Comparison of ENCODE assay signal across 1 fruit fly cellular context in the genomic region with DNA sequence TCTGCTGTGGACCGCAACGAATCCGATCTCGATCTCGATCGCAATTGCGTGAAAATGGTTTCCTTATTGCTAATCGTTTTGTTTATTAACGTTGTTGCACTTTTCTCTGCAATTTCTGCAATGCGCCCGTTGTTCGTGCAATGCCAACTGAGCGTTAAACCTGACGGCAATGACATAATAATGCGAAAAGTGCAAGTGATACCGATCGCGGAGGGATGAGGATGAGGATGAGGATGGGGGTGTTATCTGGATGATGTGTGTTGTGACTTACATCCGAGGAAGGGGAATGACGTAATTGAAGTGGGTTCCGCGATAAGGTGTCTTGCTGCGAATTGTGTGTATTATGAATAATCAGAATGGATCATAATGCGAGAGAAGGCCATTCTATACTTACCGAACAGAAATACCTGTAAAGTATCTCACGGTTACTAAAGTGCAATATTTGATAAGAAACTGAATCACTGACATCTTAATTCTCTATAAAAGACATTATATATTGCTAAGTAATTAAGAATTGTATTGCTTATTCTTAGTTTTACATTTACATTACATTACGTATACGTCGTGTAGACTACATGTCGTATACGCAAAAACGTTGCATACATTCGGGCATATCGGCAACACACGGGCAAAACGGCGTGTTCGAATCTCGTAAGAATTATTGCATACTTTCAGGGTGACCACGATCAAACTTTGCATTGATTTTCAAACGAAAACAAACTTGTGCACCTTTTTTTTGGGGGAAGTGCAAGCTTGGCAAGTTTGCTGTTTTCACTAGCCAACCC.
TF ChIP-seq lines count a peak whose summit lies in the region.

No protein-coding gene starts in this region.

TF ChIP-seq in whole organism, embryonic, 481 proteins besides CTCF, POLR2A, EP300 and RAD21 (continued from another document):
- TF ChIP-seq ken (GFP tag; IDR thresholded peaks at IDR 0.05; lab: Robert Waterston, UW) (no peak), CG15696 (tag; optimal IDR thresholded peaks at IDR 0.05; lab: Kevin White, UChicago) (no peak), zf30C (GFP tag; optimal IDR thresholded peaks at IDR 0.05; lab: Kevin White, UChicago) (no peak), tgo (GFP tag; IDR thresholded peaks at IDR 0.05; lab: Robert Waterston, UW) (no peak), danr (GFP tag; IDR thresholded peaks at IDR 0.05; lab: Robert Waterston, UW) (no peak), Pdp1 (GFP tag; optimal IDR thresholded peaks at IDR 0.05; lab: Kevin White, UChicago) (peak in 1 of 2 experiments; percentile 18), jigr1 (GFP tag; IDR thresholded peaks at IDR 0.05; lab: Robert Waterston, UW) (no peak), Dbx (GFP tag; IDR thresholded peaks at IDR 0.05; lab: Robert Waterston, UW) (no peak), pho (GFP tag; optimal IDR thresholded peaks at IDR 0.05; lab: Kevin White, UChicago) (no peak), gce (GFP tag; IDR thresholded peaks at IDR 0.05; lab: Robert Waterston, UW) (no peak), abd-A (tag; optimal IDR thresholded peaks at IDR 0.05; lab: Kevin White, UChicago) (no peak), CG42726 (GFP tag; IDR thresholded peaks at IDR 0.05; lab: Robert Waterston, UW; ENCODE audit: partially characterized antibody) (peak; percentile 75), CG16779 (GFP tag; IDR thresholded peaks at IDR 0.05; lab: Robert Waterston, UW) (no peak), HmgZ (tag; optimal IDR thresholded peaks at IDR 0.05; lab: Kevin White, UChicago) (no peak), Neu2 (GFP tag; optimal IDR thresholded peaks at IDR 0.05; lab: Kevin White, UChicago; ENCODE audit: borderline replicate concordance) (no peak), CkIIα-i1 (GFP tag; IDR thresholded peaks at IDR 0.05; lab: Robert Waterston, UW) (no peak), YL-1 (GFP tag; optimal IDR thresholded peaks at IDR 0.05; lab: Kevin White, UChicago) (no peak), CG7357 (GFP tag; IDR thresholded peaks at IDR 0.05; lab: Robert Waterston, UW) (no peak), slbo (GFP tag; IDR thresholded peaks at IDR 0.05; lab: Robert Waterston, UW) (0 out of 2 replicates have a peak, but pooled peaks have one; percentile 9), CG6854 (GFP tag; optimal IDR thresholded peaks at IDR 0.05; lab: Kevin White, UChicago) (no peak), HLH4C (GFP tag; IDR thresholded peaks at IDR 0.05; lab: Robert Waterston, UW; ENCODE audit: partially characterized antibody) (no peak), knrl (GFP tag; IDR thresholded peaks at IDR 0.05; lab: Robert Waterston, UW; ENCODE audit: partially characterized antibody) (peak; percentile 56), CG7372 (GFP tag; IDR thresholded peaks at IDR 0.05; lab: Robert Waterston, UW) (no peak), CG15514 (GFP tag; optimal IDR thresholded peaks at IDR 0.05; lab: Kevin White, UChicago) (no peak), Ets97D (GFP tag; optimal IDR thresholded peaks at IDR 0.05; lab: Kevin White, UChicago) (no peak), CG1233 (GFP tag; optimal IDR thresholded peaks at IDR 0.05; lab: Kevin White, UChicago) (no peak), lbe (GFP tag; optimal IDR thresholded peaks at IDR 0.05; lab: Kevin White, UChicago) (no peak), dmrt99B (tag; optimal IDR thresholded peaks at IDR 0.05; lab: Kevin White, UChicago) (no peak), CG2199 (GFP tag; IDR thresholded peaks at IDR 0.05; lab: Robert Waterston, UW) (peak; percentile 77; the same call in 1 of the 3 replicates), fru (optimal IDR thresholded peaks at IDR 0.05; lab: Kevin White, UChicago) (no peak), CG32767 (GFP tag; IDR thresholded peaks at IDR 0.05; lab: Robert Waterston, UW) (no peak), GATAe (GFP tag; conservative IDR thresholded peaks at IDR 0.05; lab: Robert Waterston, UW) (no peak), Fer3 (tag; optimal IDR thresholded peaks at IDR 0.05; lab: Kevin White, UChicago) (no peak), CG1792 (GFP tag; optimal IDR thresholded peaks at IDR 0.05; lab: Kevin White, UChicago) (no peak), lilli (GFP tag; optimal IDR thresholded peaks at IDR 0.05; lab: Kevin White, UChicago) (no peak), CG14014 (GFP tag; IDR thresholded peaks at IDR 0.05; lab: Robert Waterston, UW) (no peak), CG15073 (GFP tag; optimal IDR thresholded peaks at IDR 0.05; lab: Kevin White, UChicago) (no peak), CG8944 (GFP tag; optimal IDR thresholded peaks at IDR 0.05; lab: Kevin White, UChicago) (no peak), CG7963 (GFP tag; IDR thresholded peaks at IDR 0.05; lab: Robert Waterston, UW; ENCODE audit: partially characterized antibody) (peak; percentile 57; the same call in 2 of the 3 replicates), CG11696 (GFP tag; IDR thresholded peaks at IDR 0.05; lab: Robert Waterston, UW) (no peak), CG8388 (GFP tag; optimal IDR thresholded peaks at IDR 0.05; lab: Kevin White, UChicago) (no peak), CG4404 (GFP tag; IDR thresholded peaks at IDR 0.05; lab: Robert Waterston, UW) (no peak), CG4617 (GFP tag; optimal IDR thresholded peaks at IDR 0.05; lab: Kevin White, UChicago; ENCODE audit: borderline replicate concordance) (no peak), btn (GFP tag; optimal IDR thresholded peaks at IDR 0.05; lab: Kevin White, UChicago) (no peak), Oli (tag; optimal IDR thresholded peaks at IDR 0.05; lab: Kevin White, UChicago) (no peak), Dip2 (GFP tag; IDR thresholded peaks at IDR 0.05; lab: Robert Waterston, UW) (no peak), MTF-1 (GFP tag; optimal IDR thresholded peaks at IDR 0.05; lab: Kevin White, UChicago; ENCODE audit: borderline replicate concordance) (no peak), CG10147 (GFP tag; optimal IDR thresholded peaks at IDR 0.05; lab: Kevin White, UChicago) (no peak), Side (GFP tag; optimal IDR thresholded peaks at IDR 0.05; lab: Kevin White, UChicago) (no peak), Dad (GFP tag; optimal IDR thresholded peaks at IDR 0.05; lab: Kevin White, UChicago) (no peak), CG18262 (tag; optimal IDR thresholded peaks at IDR 0.05; lab: Kevin White, UChicago) (no peak), Adf1 (GFP tag; IDR thresholded peaks at IDR 0.05; lab: Robert Waterston, UW) (no peak), lola (GFP tag; optimal IDR thresholded peaks at IDR 0.05; lab: Kevin White, UChicago) (no peak), Oaz (GFP tag; IDR thresholded peaks at IDR 0.05; lab: Robert Waterston, UW) (no peak), E2f2 (GFP tag; IDR thresholded peaks at IDR 0.05; lab: Robert Waterston, UW) (no peak), mld (GFP tag; IDR thresholded peaks at IDR 0.05; lab: Robert Waterston, UW; ENCODE audit: partially characterized antibody) (no peak), CG5180 (GFP tag; optimal IDR thresholded peaks at IDR 0.05; lab: Kevin White, UChicago) (no peak), CG15601 (tag; optimal IDR thresholded peaks at IDR 0.05; lab: Kevin White, UChicago) (no peak), gro (GFP tag; optimal IDR thresholded peaks at IDR 0.05; lab: Kevin White, UChicago) (peak; percentile 4), CG13775 (GFP tag; optimal IDR thresholded peaks at IDR 0.05; lab: Kevin White, UChicago) (no peak), CG11504 (tag; optimal IDR thresholded peaks at IDR 0.05; lab: Kevin White, UChicago) (peak; percentile 19), amos (GFP tag; IDR thresholded peaks at IDR 0.05; lab: Robert Waterston, UW; ENCODE audit: partially characterized antibody) (peak; percentile 39; the same call in 1 of the 2 replicates), CG9932 (GFP tag; IDR thresholded peaks at IDR 0.05; lab: Robert Waterston, UW) (no peak), Scr (GFP tag; IDR thresholded peaks at IDR 0.05; lab: Robert Waterston, UW; ENCODE audit: partially characterized antibody) (no peak), CG8281 (tag; optimal IDR thresholded peaks at IDR 0.05; lab: Kevin White, UChicago) (no peak), CG10654 (GFP tag; optimal IDR thresholded peaks at IDR 0.05; lab: Kevin White, UChicago) (no peak), Chrac-16 (GFP tag; optimal IDR thresholded peaks at IDR 0.05; lab: Kevin White, UChicago) (no peak), CG6791 (GFP tag; IDR thresholded peaks at IDR 0.05; lab: Robert Waterston, UW; ENCODE audit: partially characterized antibody) (peak; percentile 54; the same call in 1 of the 3 replicates), Med (GFP tag; lab: Kevin White, UChicago) (peak; percentile 66), sr (GFP tag; IDR thresholded peaks at IDR 0.05; lab: Robert Waterston, UW) (no peak), zen (tag; optimal IDR thresholded peaks at IDR 0.05; lab: Kevin White, UChicago) (peak; percentile 12), stwl (tag; optimal IDR thresholded peaks at IDR 0.05; lab: Kevin White, UChicago) (peak; percentile 31), CHES-1-like (GFP tag; optimal IDR thresholded peaks at IDR 0.05; lab: Kevin White, UChicago) (no peak), Hr78 (GFP tag; optimal IDR thresholded peaks at IDR 0.05; lab: Kevin White, UChicago) (no peak), Opbp (GFP tag; IDR thresholded peaks at IDR 0.05; lab: Robert Waterston, UW; ENCODE audit: partially characterized antibody) (no peak), CG7745 (tag; optimal IDR thresholded peaks at IDR 0.05; lab: Kevin White, UChicago) (no peak), bab2 (GFP tag; optimal IDR thresholded peaks at IDR 0.05; lab: Kevin White, UChicago) (no peak)
TF ChIP-seq in whole organism, embryonic: peak in this region for 18.
